Fruit fly (Drosophila melanogaster) whole organism, adult: ENCODE results near the gene CG13994.

Experiments used
- CG11617 ChIP-seq: fragments of 200-800 bp; sonication (Bioruptor generic); optimal IDR thresholded peaks from 2 replicates; lab custom pipeline; 2017; ENCODE audit warnings: mild to moderate bottlenecking, missing biosample characterization, missing genetic modification reagents, missing genetic modification characterization
- CG12768 ChIP-seq: fragments of 200-800 bp; sonication (Bioruptor generic); optimal IDR thresholded peaks from 2 replicates; lab custom pipeline; 2017; ENCODE audit warnings: missing biosample characterization, missing genetic modification characterization, mild to moderate bottlenecking, moderate library complexity, missing genetic modification reagents
- CG14711 ChIP-seq: fragments of 200-800 bp; sonication (Bioruptor generic); optimal IDR thresholded peaks from 2 replicates; lab custom pipeline; 2018; ENCODE audit warnings: missing biosample characterization, mild to moderate bottlenecking, missing genetic modification characterization, moderate library complexity
- CG7045 ChIP-seq: fragments of 200-800 bp; sonication (Bioruptor generic); optimal IDR thresholded peaks from 2 replicates; lab custom pipeline; 2017; ENCODE audit warnings: missing biosample characterization, mild to moderate bottlenecking, missing genetic modification characterization
- CG7101 ChIP-seq: fragments of 200-800 bp; sonication (Bioruptor generic); optimal IDR thresholded peaks from 2 replicates; lab custom pipeline; 2018; ENCODE audit warnings: missing biosample characterization, mild to moderate bottlenecking, missing genetic modification characterization, moderate library complexity
- Crg-1 ChIP-seq: fragments of 200-800 bp; sonication (Bioruptor generic); optimal IDR thresholded peaks from 2 replicates; lab custom pipeline; 2016; ENCODE audit warnings: missing biosample characterization, missing genetic modification characterization
- Mnt ChIP-seq: fragments of 200-800 bp; sonication (Bioruptor generic); optimal IDR thresholded peaks from 2 replicates; lab custom pipeline; 2016; ENCODE audit warnings: missing biosample characterization, mild to moderate bottlenecking, missing genetic modification characterization
- bab1 ChIP-seq: fragments of 200-800 bp; sonication (Bioruptor generic); optimal IDR thresholded peaks from 3 replicates; lab custom pipeline; 2019; ENCODE audit warnings: missing biosample characterization, mild to moderate bottlenecking, missing genetic modification characterization, moderate library complexity
- kay ChIP-seq: fragments of 200-800 bp; sonication (Bioruptor generic); peaks from one replicate; lab custom pipeline; 2016; ENCODE audit warnings: missing biosample characterization, missing genetic modification characterization, borderline replicate concordance
- pad ChIP-seq: fragments of 200-800 bp; sonication (Bioruptor generic); optimal IDR thresholded peaks from 3 replicates; lab custom pipeline; 2017; ENCODE audit warnings: missing biosample characterization, missing genetic modification characterization, mild to moderate bottlenecking, moderate library complexity, missing genetic modification reagents
- tj ChIP-seq: fragments of 200-800 bp; sonication (Bioruptor generic); optimal IDR thresholded peaks from 3 replicates; lab custom pipeline; 2017; ENCODE audit warnings: missing biosample characterization, mild to moderate bottlenecking, missing genetic modification characterization, moderate library complexity
- toe ChIP-seq: fragments of 200-800 bp; sonication (Bioruptor generic); optimal IDR thresholded peaks from 2 replicates; lab custom pipeline; 2016; ENCODE audit warnings: missing biosample characterization, missing genetic modification characterization

dm6 chr2L:6045484-6045883 lies 17.3 kb upstream of the CG13994 start:
- TF ChIP-seq bab1: no peak
- no peak for TF ChIP-seq CG14711
- TF ChIP-seq CG7045 (GFP tag; lab: Kevin White, UChicago): no peak
- TF ChIP-seq CG7101 (tag; lab: Kevin White, UChicago): no peak
- no peak for TF ChIP-seq pad (GFP tag; lab: Kevin White, UChicago)
- no peak for TF ChIP-seq kay (GFP tag; lab: Kevin White, UChicago)
- no peak for TF ChIP-seq toe (GFP tag; lab: Kevin White, UChicago)
- TF ChIP-seq tj (GFP tag; lab: Kevin White, UChicago): no peak
- no peak for TF ChIP-seq CG12768 (GFP tag; lab: Kevin White, UChicago)
- TF ChIP-seq Crg-1 (GFP tag; lab: Kevin White, UChicago): no peak
- no peak for TF ChIP-seq Mnt (GFP tag; lab: Kevin White, UChicago)
- no peak for TF ChIP-seq CG11617 (GFP tag; lab: Kevin White, UChicago)
